Worm (Caenorhabditis elegans) whole organism, L2 larva: Measurements from ENCODE around the gene srh-219.

Source experiments
- aly-2 ChIP-seq: fragments of 150-350 bp; optimal IDR thresholded peaks from 2 replicates; lab custom pipeline; 2014; ENCODE audit warnings: missing biosample characterization, missing genetic modification characterization
- ceh-16 ChIP-seq: fragments of 150-350 bp; optimal IDR thresholded peaks from 2 replicates; lab custom pipeline; 2014; ENCODE audit warnings: missing biosample characterization, missing genetic modification characterization
- egl-27 ChIP-seq: sonication (generic microtip); optimal IDR thresholded peaks from 3 replicates; lab custom pipeline; 2017; ENCODE audit warnings: missing biosample characterization, missing genetic modification reagents, missing genetic modification characterization
- elt-1 ChIP-seq: fragments of 150-350 bp; optimal IDR thresholded peaks from 2 replicates; lab custom pipeline; 2014; ENCODE audit warnings: missing biosample characterization, missing genetic modification characterization
- mab-5 ChIP-seq: fragments of 150-350 bp; optimal IDR thresholded peaks from 2 replicates; lab custom pipeline; 2014; ENCODE audit warnings: missing biosample characterization, missing genetic modification characterization
- nhr-23 ChIP-seq: fragments of 150-350 bp; optimal IDR thresholded peaks from 2 replicates; lab custom pipeline; 2014; ENCODE audit warnings: missing biosample characterization, missing genetic modification reagents, missing genetic modification characterization
- snpc-4 ChIP-seq: fragments of 150-350 bp; optimal IDR thresholded peaks from 2 replicates; lab custom pipeline; 2014; ENCODE audit warnings: missing biosample characterization, missing genetic modification characterization
- unc-39 ChIP-seq: fragments of 150-350 bp; optimal IDR thresholded peaks from 2 replicates; lab custom pipeline; 2014; ENCODE audit warnings: missing biosample characterization, missing genetic modification characterization
- ztf-4 ChIP-seq: fragments of 150-350 bp; optimal IDR thresholded peaks from 2 replicates; lab custom pipeline; 2014; ENCODE audit warnings: missing biosample characterization, missing genetic modification characterization

DNA sequence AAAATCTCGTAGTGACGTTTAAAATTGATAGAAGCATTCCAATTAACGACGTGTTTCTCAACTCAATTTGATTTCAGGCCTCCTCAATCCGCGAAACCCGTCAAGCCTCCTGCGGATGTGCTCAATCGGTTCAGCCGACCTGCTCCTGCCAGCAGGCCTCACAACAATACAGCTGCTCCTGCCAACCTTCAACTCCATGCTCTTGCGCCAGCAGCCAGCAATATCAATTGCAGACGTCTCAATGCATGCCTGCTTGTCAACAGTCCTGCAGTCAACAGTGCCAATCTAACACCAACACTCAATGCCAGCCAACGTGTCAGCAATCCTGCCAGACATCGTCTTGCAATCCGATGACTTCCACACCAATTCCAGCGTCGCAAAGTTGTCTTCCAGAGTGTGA is 29.3 kb upstream of the srh-219 start:
- TF ChIP-seq ztf-4 (tag; lab: Kevin White, UChicago) (no peak), aly-2 (tag; lab: Kevin White, UChicago) (no peak), elt-1 (tag; lab: Kevin White, UChicago) (no peak), egl-27 (tag; lab: Kevin White, UChicago) (no peak), nhr-23 (tag; lab: Kevin White, UChicago) (no peak), mab-5 (tag; lab: Kevin White, UChicago) (no peak), snpc-4 (tag; lab: Kevin White, UChicago) (no peak), ceh-16 (tag; lab: Kevin White, UChicago) (no peak), unc-39 (tag; lab: Kevin White, UChicago) (no peak)
